Fruit fly (Drosophila melanogaster) whole organism, embryonic: ENCODE data around the gene Atat.
A peak's percentile ranks its signal among the peaks of the same experiment; 100 is the strongest.

ENCODE experiments used
- Atf6 ChIP-seq: fragments of 200-800 bp; sonication (Bioruptor generic); IDR thresholded peaks from 2 replicates; pipeline ENCODE4 v1.3.6; 2022; ENCODE audit warnings: missing biosample characterization, missing genetic modification characterization
- B-H1 ChIP-seq: fragments of 200-800 bp; sonication (Bioruptor generic); IDR thresholded peaks from 3 replicates; pipeline ENCODE4 v1.3.6; 2022; ENCODE audit warnings: missing biosample characterization, missing genetic modification characterization
- BtbVII ChIP-seq: fragments of 200-800 bp; sonication (Bioruptor generic); optimal IDR thresholded peaks from 3 replicates; lab custom pipeline; 2017; ENCODE audit warnings: missing biosample characterization, mild to moderate bottlenecking, missing genetic modification characterization
- CG11398 ChIP-seq: fragments of 200-800 bp; sonication (Bioruptor generic); optimal IDR thresholded peaks from 2 replicates; lab custom pipeline; 2016; ENCODE audit warnings: missing biosample characterization, missing genetic modification characterization
- CG11504 ChIP-seq: fragments of 200-800 bp; sonication (Bioruptor generic); optimal IDR thresholded peaks from 3 replicates; lab custom pipeline; 2019; ENCODE audit warnings: missing biosample characterization, mild to moderate bottlenecking, missing genetic modification characterization, moderate library complexity
- CG14710 ChIP-seq: fragments of 200-800 bp; sonication (Bioruptor generic); optimal IDR thresholded peaks from 3 replicates; lab custom pipeline; 2019; ENCODE audit warnings: missing biosample characterization, mild to moderate bottlenecking, missing genetic modification characterization, moderate library complexity
- CG15479 ChIP-seq: fragments of 200-800 bp; sonication (Bioruptor generic); optimal IDR thresholded peaks from 3 replicates; lab custom pipeline; 2019; ENCODE audit warnings: missing biosample characterization, mild to moderate bottlenecking, missing genetic modification characterization, moderate library complexity
- CG1832 ChIP-seq: fragments of 200-800 bp; sonication (Bioruptor generic); optimal IDR thresholded peaks from 2 replicates; lab custom pipeline; 2017; ENCODE audit warnings: missing biosample characterization, mild to moderate bottlenecking, missing genetic modification characterization, inconsistent platforms
- CG33557 ChIP-seq: fragments of 200-800 bp; sonication (Bioruptor generic); optimal IDR thresholded peaks from 2 replicates; lab custom pipeline; 2019; ENCODE audit warnings: missing biosample characterization, mild to moderate bottlenecking, missing genetic modification characterization, moderate library complexity
- CG4730 ChIP-seq: fragments of 200-800 bp; sonication (Bioruptor generic); IDR thresholded peaks from 2 replicates; pipeline ENCODE4 v1.3.6; 2022; ENCODE audit warnings: missing biosample characterization, missing genetic modification characterization
- CG6654 ChIP-seq: fragments of 200-800 bp; sonication (Bioruptor generic); optimal IDR thresholded peaks from 2 replicates; lab custom pipeline; 2017; ENCODE audit warnings: missing biosample characterization, mild to moderate bottlenecking, missing genetic modification characterization
- CG7372 ChIP-seq: fragments of 200-800 bp; sonication (Bioruptor generic); IDR thresholded peaks from 2 replicates; pipeline ENCODE4 v1.3.6; 2022; ENCODE audit warnings: missing biosample characterization, missing genetic modification characterization
- CG9797 ChIP-seq: fragments of 200-800 bp; sonication (Bioruptor generic); optimal IDR thresholded peaks from 3 replicates; lab custom pipeline; 2018; ENCODE audit warnings: missing biosample characterization, mild to moderate bottlenecking, missing genetic modification characterization
- CG9817 ChIP-seq: fragments of 200-800 bp; sonication (Bioruptor generic); optimal IDR thresholded peaks from 2 replicates; lab custom pipeline; 2018; ENCODE audit warnings: missing biosample characterization, mild to moderate bottlenecking, missing genetic modification characterization, moderate library complexity
- CG9876 ChIP-seq: fragments of 200-800 bp; sonication (Bioruptor generic); optimal IDR thresholded peaks from 2 replicates; lab custom pipeline; 2016; ENCODE audit warnings: missing biosample characterization, missing genetic modification characterization
- CoRest ChIP-seq: fragments of 200-800 bp; sonication (Bioruptor generic); optimal IDR thresholded peaks from 3 replicates; lab custom pipeline; 2018; ENCODE audit warnings: missing biosample characterization, mild to moderate bottlenecking, missing genetic modification characterization, moderate library complexity
- D ChIP-seq, 2 experiments: fragments of 200-800 bp in 1 of 2; fragments of >200 bp in 1 of 2; sonication (Bioruptor generic) in 1 of 2; optimal IDR thresholded peaks; 2 replicates in 1 of 2; 3 replicates in 1 of 2; lab custom pipeline; 2017; ENCODE audit warnings: mild to moderate bottlenecking in 1 of 2, missing biosample characterization in 1 of 2, missing genetic modification characterization in 1 of 2, missing genetic modification reagents in 1 of 2
- Dad ChIP-seq: fragments of 200-800 bp; sonication (Bioruptor generic); optimal IDR thresholded peaks from 3 replicates; lab custom pipeline; 2016; ENCODE audit warnings: missing biosample characterization, missing genetic modification characterization
- Ets65A ChIP-seq: fragments of 200-800 bp; sonication (Bioruptor generic); peaks from one replicate; lab custom pipeline; 2016; ENCODE audit warnings: missing biosample characterization, missing genetic modification characterization
- Hey ChIP-seq: fragments of 200-800 bp; sonication (Bioruptor generic); optimal IDR thresholded peaks from 3 replicates; lab custom pipeline; 2018; ENCODE audit warnings: missing biosample characterization, mild to moderate bottlenecking, missing genetic modification characterization
- MBD-R2 ChIP-seq: fragments of 200-800 bp; sonication (Bioruptor generic); IDR thresholded peaks from 2 replicates; pipeline ENCODE4 v1.3.6; 2022; ENCODE audit warnings: missing biosample characterization, missing genetic modification characterization
- Sry-β ChIP-seq: fragments of 200-800 bp; sonication (Bioruptor generic); optimal IDR thresholded peaks from 2 replicates; lab custom pipeline; 2018; ENCODE audit warnings: missing biosample characterization, mild to moderate bottlenecking, missing genetic modification characterization, moderate library complexity
- Stat92E ChIP-seq, 3 experiments: fragments of >200 bp in 2 of 3; fragments of 200-800 bp in 1 of 3; sonication (Bioruptor generic) in 1 of 3; optimal IDR thresholded peaks; 2 replicates each; lab custom pipeline; 2017 to 2019; ENCODE audit warnings: missing biosample characterization in 3 of 3, missing genetic modification characterization in 3 of 3, mild to moderate bottlenecking in 1 of 3, moderate library complexity in 1 of 3
- al ChIP-seq: fragments of 200-800 bp; sonication (Bioruptor generic); IDR thresholded peaks from 2 replicates; pipeline ENCODE4 v1.3.6; 2022; ENCODE audit warnings: missing biosample characterization, missing genetic modification characterization
- bsh ChIP-seq, 2 experiments: fragments of 200-800 bp; sonication (Bioruptor generic); optimal IDR thresholded peaks; 2 replicates each; lab custom pipeline; 2017 to 2018; ENCODE audit warnings: mild to moderate bottlenecking in 2 of 2, missing biosample characterization in 2 of 2, missing genetic modification characterization in 2 of 2, moderate library complexity in 1 of 2
- cg ChIP-seq: fragments of 200-800 bp; sonication (Bioruptor generic); optimal IDR thresholded peaks from 3 replicates; lab custom pipeline; 2019; ENCODE audit warnings: missing biosample characterization, mild to moderate bottlenecking, missing genetic modification characterization, moderate library complexity
- crol ChIP-seq: fragments of 200-800 bp; sonication (Bioruptor generic); IDR thresholded peaks from 2 replicates; pipeline ENCODE4 v1.3.6; 2022; ENCODE audit warnings: missing biosample characterization, missing genetic modification characterization
- fd96Cb ChIP-seq: fragments of 200-800 bp; sonication (Bioruptor generic); optimal IDR thresholded peaks from 2 replicates; lab custom pipeline; 2018; ENCODE audit warnings: missing biosample characterization, mild to moderate bottlenecking, missing genetic modification characterization, moderate library complexity
- h ChIP-seq: fragments of >200 bp; optimal IDR thresholded peaks from 2 replicates; lab custom pipeline; 2017
- kni ChIP-seq: fragments of 200-800 bp; sonication (Bioruptor generic); optimal IDR thresholded peaks from 3 replicates; lab custom pipeline; 2017; ENCODE audit warnings: mild to moderate bottlenecking, missing biosample characterization, missing genetic modification reagents, missing genetic modification characterization
- lov ChIP-seq, 2 experiments: fragments of 200-800 bp in 1 of 2; fragments of >200 bp in 1 of 2; sonication (Bioruptor generic) in 1 of 2; IDR thresholded peaks in 1 of 2; optimal IDR thresholded peaks in 1 of 2; 2 replicates in 1 of 2; 3 replicates in 1 of 2; pipeline versions ENCODE4 v1.3.6 to Lab custom; 2017 to 2022; ENCODE audit warnings: missing biosample characterization in 1 of 2, missing genetic modification characterization in 1 of 2
- mld ChIP-seq: fragments of 200-800 bp; sonication (Bioruptor generic); IDR thresholded peaks from 3 replicates; pipeline ENCODE4 v1.3.6; 2022; ENCODE audit warnings: missing biosample characterization, missing genetic modification characterization; ENCODE audit not compliant: partially characterized antibody
- nom ChIP-seq: fragments of 200-800 bp; sonication (Bioruptor generic); optimal IDR thresholded peaks from 2 replicates; lab custom pipeline; 2017; ENCODE audit warnings: missing biosample characterization, missing genetic modification characterization, mild to moderate bottlenecking, moderate library complexity, missing genetic modification reagents
- odd ChIP-seq: fragments of 200-800 bp; sonication (Bioruptor generic); optimal IDR thresholded peaks from 2 replicates; lab custom pipeline; 2017; ENCODE audit warnings: missing biosample characterization, mild to moderate bottlenecking, missing genetic modification characterization
- pnt ChIP-seq: fragments of 200-800 bp; sonication (Bioruptor generic); optimal IDR thresholded peaks from 3 replicates; lab custom pipeline; 2016; ENCODE audit warnings: missing biosample characterization, missing genetic modification characterization
- pros ChIP-seq: fragments of 200-800 bp; sonication (Bioruptor generic); optimal IDR thresholded peaks from 3 replicates; lab custom pipeline; 2019; ENCODE audit warnings: missing biosample characterization, mild to moderate bottlenecking, missing genetic modification characterization, moderate library complexity
- pum ChIP-seq: fragments of 200-800 bp; sonication (Bioruptor generic); optimal IDR thresholded peaks from 2 replicates; lab custom pipeline; 2016; ENCODE audit warnings: missing biosample characterization, missing genetic modification characterization
- ranshi ChIP-seq: fragments of 200-800 bp; sonication (Bioruptor generic); IDR thresholded peaks from 2 replicates; pipeline ENCODE4 v1.3.6; 2022; ENCODE audit warnings: missing biosample characterization, missing genetic modification characterization
- sd ChIP-seq: fragments of 200-800 bp; sonication (Bioruptor generic); optimal IDR thresholded peaks from 3 replicates; lab custom pipeline; 2018; ENCODE audit warnings: missing biosample characterization, mild to moderate bottlenecking, missing genetic modification characterization, moderate library complexity
- sima ChIP-seq: fragments of 200-800 bp; sonication (Bioruptor generic); optimal IDR thresholded peaks from 2 replicates; lab custom pipeline; 2016; ENCODE audit warnings: missing biosample characterization, missing genetic modification characterization
- sqz ChIP-seq: fragments of 200-800 bp; sonication (Bioruptor generic); optimal IDR thresholded peaks from 3 replicates; lab custom pipeline; 2018; ENCODE audit warnings: missing biosample characterization, mild to moderate bottlenecking, missing genetic modification characterization
- stwl ChIP-seq: fragments of 200-800 bp; sonication (Bioruptor generic); optimal IDR thresholded peaks from 3 replicates; lab custom pipeline; 2018; ENCODE audit warnings: missing biosample characterization, mild to moderate bottlenecking, missing genetic modification characterization, moderate library complexity
- sug ChIP-seq: fragments of 200-800 bp; optimal IDR thresholded peaks from 2 replicates; lab custom pipeline; 2019; ENCODE audit warnings: missing biosample characterization, mild to moderate bottlenecking, missing genetic modification characterization, moderate library complexity
- toy ChIP-seq: fragments of 200-800 bp; sonication (Bioruptor generic); IDR thresholded peaks from 2 replicates; pipeline ENCODE4 v1.3.6; 2022; ENCODE audit warnings: missing biosample characterization, missing genetic modification characterization
- ttk ChIP-seq: fragments of 200-800 bp; sonication (Bioruptor generic); IDR thresholded peaks from 2 replicates; pipeline ENCODE4 v2.1.2; 2022; ENCODE audit warnings: missing biosample characterization, missing genetic modification characterization
- zf30C ChIP-seq: fragments of 200-800 bp; sonication (Bioruptor generic); optimal IDR thresholded peaks from 3 replicates; lab custom pipeline; 2018; ENCODE audit warnings: missing biosample characterization, mild to moderate bottlenecking, missing genetic modification characterization

The Atat gene

DNA sequence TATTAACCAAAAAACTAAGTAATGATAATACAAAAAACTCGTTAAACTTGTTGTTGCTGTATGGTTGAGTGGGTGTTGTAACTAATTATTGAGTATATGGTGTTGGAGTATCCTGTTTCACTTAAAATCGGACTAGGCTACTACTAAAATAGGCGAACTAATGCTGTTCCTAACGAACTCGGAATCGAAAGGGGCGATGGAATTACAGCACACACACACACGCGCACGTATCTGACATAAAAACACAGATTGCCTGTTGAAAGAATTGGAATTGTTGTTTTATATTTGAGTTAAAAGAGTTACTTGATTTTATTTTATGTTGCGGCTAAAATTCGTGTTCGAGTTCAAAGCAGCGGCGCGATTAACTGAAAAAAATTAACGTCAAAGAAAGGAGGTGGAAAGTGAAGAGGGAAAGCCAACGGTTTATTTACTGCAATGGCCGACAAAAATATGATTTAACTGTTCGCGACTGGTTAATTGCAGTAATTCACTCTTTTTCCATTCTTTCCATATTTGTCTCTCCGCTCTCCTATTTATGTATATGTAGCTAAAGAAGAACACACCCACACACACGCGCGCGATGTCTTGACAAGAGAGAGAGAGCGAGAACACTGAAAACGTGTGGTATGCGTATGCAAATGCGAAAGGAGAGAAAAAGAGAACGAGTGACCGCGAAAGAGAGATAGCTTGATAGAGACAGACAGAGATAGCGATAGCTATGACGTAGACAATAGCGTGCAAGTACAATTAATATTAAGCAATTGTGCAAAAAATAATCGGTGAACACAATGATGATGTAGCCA lies 25.0 kb downstream of the Atat start (continued):
- TF ChIP-seq pnt (GFP tag; lab: Kevin White, UChicago) (no peak), toy (GFP tag; lab: Robert Waterston, UW) (no peak), CG9876 (no peak), pros (GFP tag; lab: Kevin White, UChicago) (peak; percentile 70), CG15479 (GFP tag; lab: Kevin White, UChicago) (peak; percentile 91), CG6654 (no peak), odd (GFP tag; lab: Kevin White, UChicago) (no peak), bsh (GFP tag; optimal IDR thresholded peaks at IDR 0.05; lab: Kevin White, UChicago) (peak in 1 of 2 experiments; percentile 12), kni (GFP tag; lab: Kevin White, UChicago) (peak; percentile 39), D (optimal IDR thresholded peaks at IDR 0.05; lab: Kevin White, UChicago) (peak; percentile 6), D (GFP tag; optimal IDR thresholded peaks at IDR 0.05; lab: Kevin White, UChicago) (no peak), cg (GFP tag; lab: Kevin White, UChicago) (peak; percentile 90), ttk (GFP tag; lab: Robert Waterston, UW) (no peak), ranshi (GFP tag; lab: Robert Waterston, UW) (no peak), Atf6 (GFP tag; lab: Robert Waterston, UW) (0 out of 2 replicates have a peak, but pooled peaks have one; percentile 13), zf30C (GFP tag; lab: Kevin White, UChicago) (no peak), h (no peak), CG14710 (no peak), CG11504 (no peak), crol (no peak), CoRest (tag; lab: Kevin White, UChicago) (no peak), CG7372 (GFP tag; lab: Robert Waterston, UW) (no peak), CG33557 (GFP tag; lab: Kevin White, UChicago) (no peak), al (GFP tag; lab: Robert Waterston, UW) (no peak), sd (peak; percentile 94), Sry-β (no peak), MBD-R2 (GFP tag; lab: Robert Waterston, UW) (peak; percentile 20; the same call in 1 of the 2 replicates), B-H1 (GFP tag; lab: Robert Waterston, UW) (no peak), sima (GFP tag; lab: Kevin White, UChicago) (no peak), Ets65A (GFP tag; lab: Kevin White, UChicago) (no peak), Dad (GFP tag; lab: Kevin White, UChicago) (no peak), CG11398 (no peak), fd96Cb (tag; lab: Kevin White, UChicago) (no peak), CG9817 (tag; lab: Kevin White, UChicago) (no peak), CG4730 (GFP tag; lab: Robert Waterston, UW) (no peak), pum (GFP tag; lab: Kevin White, UChicago) (no peak), nom (peak; percentile 39), sqz (GFP tag; lab: Kevin White, UChicago) (peak; percentile 22), stwl (no peak), BtbVII (peak; percentile 85), sug (tag; lab: Kevin White, UChicago) (peak; percentile 76), Hey (tag; lab: Kevin White, UChicago) (no peak), Stat92E (GFP tag; optimal IDR thresholded peaks at IDR 0.05; lab: Kevin White, UChicago) (no peak), mld (no peak), CG1832 (GFP tag; lab: Kevin White, UChicago) (peak; percentile 85), lov (optimal IDR thresholded peaks at IDR 0.05; lab: Kevin White, UChicago) (no peak), lov (GFP tag; IDR thresholded peaks at IDR 0.05; lab: Robert Waterston, UW) (no peak), CG9797 (no peak)
- TF ChIP-seq, all 482 proteins: peak for 37
